Worm (Caenorhabditis elegans) whole organism, L4 larva: ENCODE data around the gene C54C6.11.

ENCODE experiments used
- D1046.2 ChIP-seq: fragments of 200-800 bp; sonication (Bioruptor generic); IDR thresholded peaks from 2 replicates; pipeline ENCODE4 v1.3.6; 2022; ENCODE audit warnings: missing genetic modification characterization, missing compliant biosample characterization
- F44E2.7 ChIP-seq: fragments of 200-800 bp; sonication (Bioruptor generic); IDR thresholded peaks from 2 replicates; pipeline ENCODE4 v2.1.2; 2022; ENCODE audit warnings: missing genetic modification characterization, missing compliant biosample characterization
- R02D3.7 ChIP-seq: fragments of 150-350 bp; sonication (generic microtip); optimal IDR thresholded peaks from 3 replicates; lab custom pipeline; 2014; ENCODE audit warnings: missing biosample characterization, missing genetic modification characterization
- T20F7.1 ChIP-seq: fragments of 200-800 bp; sonication (Bioruptor generic); optimal IDR thresholded peaks from 2 replicates; lab custom pipeline; 2018; ENCODE audit warnings: mild to moderate bottlenecking, missing genetic modification characterization, missing compliant biosample characterization
- Y5F2A.4 ChIP-seq: fragments of 200-800 bp; sonication (Bioruptor generic); optimal IDR thresholded peaks from 2 replicates; lab custom pipeline; 2018; ENCODE audit warnings: mild to moderate bottlenecking, missing genetic modification characterization, missing compliant biosample characterization
- ZK337.2 ChIP-seq: fragments of 200-800 bp; sonication (Bioruptor generic); IDR thresholded peaks from 2 replicates; pipeline ENCODE4 v1.3.6; 2022; ENCODE audit warnings: missing genetic modification reagents, missing genetic modification characterization, missing compliant biosample characterization
- attf-4 ChIP-seq: sonication (generic microtip); optimal IDR thresholded peaks from 3 replicates; lab custom pipeline; 2017; ENCODE audit warnings: missing biosample characterization, missing genetic modification characterization
- ceh-20 ChIP-seq: fragments of 200-800 bp; sonication (Bioruptor generic); IDR thresholded peaks from 2 replicates; pipeline ENCODE4 v1.3.6; 2022; ENCODE audit warnings: missing genetic modification reagents, missing genetic modification characterization, missing compliant biosample characterization
- ceh-82 ChIP-seq: sonication (generic microtip); optimal IDR thresholded peaks from 2 replicates; lab custom pipeline; 2017; ENCODE audit warnings: missing biosample characterization, missing genetic modification characterization
- ces-1 ChIP-seq: fragments of 150-350 bp; sonication (generic microtip); optimal IDR thresholded peaks from 4 replicates; lab custom pipeline; 2014; ENCODE audit warnings: missing biosample characterization, missing genetic modification reagents, missing genetic modification characterization
- cey-2 ChIP-seq: sonication (generic microtip); optimal IDR thresholded peaks from 3 replicates; lab custom pipeline; 2017; ENCODE audit warnings: missing genetic modification characterization, mild to moderate bottlenecking, missing compliant biosample characterization, antibody characterized with exemption, borderline replicate concordance; ENCODE audit not compliant: insufficient read depth
- daf-12 ChIP-seq: fragments of 150-350 bp; optimal IDR thresholded peaks from 2 replicates; lab custom pipeline; 2014; ENCODE audit warnings: missing biosample characterization, missing genetic modification reagents, missing genetic modification characterization
- daf-16 ChIP-seq, 3 experiments: sonication (generic microtip); optimal IDR thresholded peaks; 2 replicates each; lab custom pipeline; 2016 to 2017; ENCODE audit warnings: missing genetic modification characterization in 3 of 3, missing genetic modification reagents in 3 of 3, mild to moderate bottlenecking in 2 of 3, missing compliant biosample characterization in 2 of 3, missing biosample characterization in 1 of 3, moderate library complexity in 1 of 3
- daf-19 ChIP-seq: fragments of 200-800 bp; sonication (Bioruptor generic); conservative IDR thresholded peaks from 2 replicates; pipeline ENCODE4 v1.3.6; 2022; ENCODE audit warnings: missing genetic modification characterization, missing compliant biosample characterization
- dmd-6 ChIP-seq: fragments of 200-800 bp; sonication (Bioruptor generic); IDR thresholded peaks from 2 replicates; pipeline ENCODE4 v1.3.6; 2022; ENCODE audit warnings: missing genetic modification reagents, missing genetic modification characterization, missing compliant biosample characterization
- dpl-1 ChIP-seq: fragments of 150-350 bp; optimal IDR thresholded peaks from 2 replicates; lab custom pipeline; 2014; ENCODE audit warnings: missing biosample characterization, missing genetic modification reagents, missing genetic modification characterization
- egl-43 ChIP-seq: fragments of 200-800 bp; sonication (Bioruptor generic); IDR thresholded peaks from 2 replicates; pipeline ENCODE4 v1.3.6; 2022; ENCODE audit warnings: missing genetic modification reagents, missing genetic modification characterization, missing compliant biosample characterization
- fkh-10 ChIP-seq: fragments of 150-350 bp; optimal IDR thresholded peaks from 2 replicates; lab custom pipeline; 2014; ENCODE audit warnings: missing biosample characterization, missing genetic modification reagents, missing genetic modification characterization
- gei-8 ChIP-seq: fragments of 200-800 bp; sonication (Bioruptor generic); optimal IDR thresholded peaks from 2 replicates; lab custom pipeline; 2018; ENCODE audit warnings: mild to moderate bottlenecking, missing genetic modification characterization, missing compliant biosample characterization
- hif-1 ChIP-seq, 2 experiments: sonication (generic microtip); optimal IDR thresholded peaks; 2 replicates each; lab custom pipeline; 2016 to 2017; ENCODE audit warnings: missing compliant biosample characterization in 2 of 2, missing genetic modification characterization in 2 of 2, missing genetic modification reagents in 2 of 2, missing genotype in 2 of 2, mild to moderate bottlenecking in 1 of 2
- hlh-11 ChIP-seq: fragments of 200-800 bp; sonication (Bioruptor generic); optimal IDR thresholded peaks from 2 replicates; lab custom pipeline; 2018; ENCODE audit warnings: mild to moderate bottlenecking, missing genetic modification characterization, missing compliant biosample characterization
- hlh-30 ChIP-seq: sonication (generic microtip); optimal IDR thresholded peaks from 2 replicates; lab custom pipeline; 2017; ENCODE audit warnings: antibody characterized with exemption, mild to moderate bottlenecking, missing genetic modification characterization, missing compliant biosample characterization; ENCODE audit not compliant: insufficient read depth
- jun-1 ChIP-seq: fragments of 150-350 bp; optimal IDR thresholded peaks from 2 replicates; lab custom pipeline; 2014; ENCODE audit warnings: missing biosample characterization, missing genetic modification reagents, missing genetic modification characterization
- lin-13 ChIP-seq: fragments of 150-350 bp; optimal IDR thresholded peaks from 2 replicates; lab custom pipeline; 2014; ENCODE audit warnings: missing biosample characterization, missing genetic modification reagents, missing genetic modification characterization
- lin-29 ChIP-seq: fragments of 200-800 bp; sonication (Bioruptor generic); IDR thresholded peaks from 2 replicates; pipeline ENCODE4 v1.3.6; 2022; ENCODE audit warnings: missing genetic modification reagents, missing genetic modification characterization, missing compliant biosample characterization
- madf-5 ChIP-seq, 2 experiments: fragments of 200-800 bp; sonication (Bioruptor generic); IDR thresholded peaks; 2 replicates each; pipeline ENCODE4 v1.3.6; 2022; ENCODE audit warnings: missing compliant biosample characterization in 2 of 2, missing genetic modification characterization in 2 of 2
- mdl-1 ChIP-seq, 2 experiments: fragments of 150-350 bp in 1 of 2; sonication (generic microtip) in 1 of 2; optimal IDR thresholded peaks; 2 replicates each; lab custom pipeline; 2014 to 2017; ENCODE audit warnings: missing biosample characterization in 2 of 2, missing genetic modification characterization in 2 of 2
- mep-1 ChIP-seq: fragments of 150-350 bp; sonication (generic microtip); optimal IDR thresholded peaks from 3 replicates; lab custom pipeline; 2014; ENCODE audit warnings: missing biosample characterization, missing genetic modification characterization
- mes-2 ChIP-seq: sonication (generic microtip); optimal IDR thresholded peaks from 2 replicates; lab custom pipeline; 2016; ENCODE audit warnings: missing genotype, mild to moderate bottlenecking, missing genetic modification characterization, missing compliant biosample characterization; ENCODE audit not compliant: poor library complexity, severe bottlenecking
- mxl-2 ChIP-seq: fragments of 200-800 bp; sonication (Bioruptor generic); conservative IDR thresholded peaks from 2 replicates; pipeline ENCODE4 v1.3.6; 2022; ENCODE audit warnings: missing genetic modification reagents, missing genetic modification characterization, missing compliant biosample characterization
- mxl-3 ChIP-seq: fragments of 200-800 bp; sonication (Bioruptor generic); optimal IDR thresholded peaks from 2 replicates; lab custom pipeline; 2018; ENCODE audit warnings: mild to moderate bottlenecking, missing genetic modification characterization, missing compliant biosample characterization
- nhr-111 ChIP-seq: fragments of 200-800 bp; sonication (Bioruptor generic); optimal IDR thresholded peaks from 2 replicates; lab custom pipeline; 2018; ENCODE audit warnings: mild to moderate bottlenecking, missing genetic modification characterization, missing compliant biosample characterization
- nhr-25 ChIP-seq: sonication (generic microtip); optimal IDR thresholded peaks from 2 replicates; lab custom pipeline; 2017; ENCODE audit warnings: missing genetic modification characterization, mild to moderate bottlenecking, missing compliant biosample characterization, antibody characterized with exemption, moderate library complexity, borderline replicate concordance; ENCODE audit not compliant: insufficient read depth
- nhr-28 ChIP-seq: fragments of 150-350 bp; optimal IDR thresholded peaks from 2 replicates; lab custom pipeline; 2014; ENCODE audit warnings: missing biosample characterization, missing genetic modification characterization
- nhr-42 ChIP-seq: fragments of 200-800 bp; sonication (Bioruptor generic); IDR thresholded peaks from 2 replicates; pipeline ENCODE4 v1.3.6; 2022; ENCODE audit warnings: missing genetic modification characterization, missing compliant biosample characterization
- nhr-48 ChIP-seq: sonication (generic microtip); optimal IDR thresholded peaks from 2 replicates; lab custom pipeline; 2016; ENCODE audit warnings: mild to moderate bottlenecking, missing genetic modification characterization, missing compliant biosample characterization
- pha-4 ChIP-seq, 2 experiments: fragments of 150-350 bp in 1 of 2; fragments of 200-800 bp in 1 of 2; sonication (Bioruptor generic) in 1 of 2; IDR thresholded peaks in 1 of 2; optimal IDR thresholded peaks in 1 of 2; 2 replicates each; pipeline versions ENCODE4 v1.3.6 to Lab custom; 2014 to 2022; ENCODE audit warnings: missing genetic modification characterization in 2 of 2, missing genetic modification reagents in 2 of 2, missing biosample characterization in 1 of 2, missing compliant biosample characterization in 1 of 2
- saeg-2 ChIP-seq: fragments of 200-800 bp; sonication (Bioruptor generic); IDR thresholded peaks from 2 replicates; pipeline ENCODE4 v1.3.6; 2022; ENCODE audit warnings: missing genetic modification reagents, missing genetic modification characterization, missing compliant biosample characterization
- sdz-12 ChIP-seq: fragments of 200-800 bp; sonication (Bioruptor generic); optimal IDR thresholded peaks from 2 replicates; lab custom pipeline; 2018; ENCODE audit warnings: mild to moderate bottlenecking, missing genetic modification characterization, missing compliant biosample characterization
- spr-1 ChIP-seq: sonication (generic microtip); optimal IDR thresholded peaks from 2 replicates; lab custom pipeline; 2016; ENCODE audit warnings: mild to moderate bottlenecking, missing genetic modification characterization, missing compliant biosample characterization
- unc-130 ChIP-seq: sonication (generic microtip); optimal IDR thresholded peaks from 2 replicates; lab custom pipeline; 2016; ENCODE audit warnings: missing genetic modification reagents, missing genetic modification characterization, missing compliant biosample characterization
- unc-62 ChIP-seq, 3 experiments: fragments of 150-350 bp in 1 of 3; sonication (generic microtip); optimal IDR thresholded peaks in 2 of 3; peaks in 1 of 3; 1 replicate in 1 of 3; 2 replicates in 2 of 3; lab custom pipeline; 2014 to 2017; ENCODE audit warnings: missing biosample characterization in 3 of 3, missing genetic modification characterization in 3 of 3, missing genetic modification reagents in 3 of 3, missing genotype in 1 of 3
- zfp-3 ChIP-seq: fragments of 200-800 bp; sonication (Bioruptor generic); conservative IDR thresholded peaks from 2 replicates; pipeline ENCODE4 v1.3.6; 2022; ENCODE audit warnings: missing genetic modification reagents, missing genetic modification characterization, missing compliant biosample characterization

The C54C6.11 gene

ce11 chrIII:3548017-3548416, at the start of gene C54C6.11:
TSS of gene C54C6.11 (plus strand) at chrIII:3548317.
- TF ChIP-seq nhr-25 (tag; lab: Kevin White, UChicago), result no peak
- TF ChIP-seq unc-62 (GFP tag; optimal IDR thresholded peaks at IDR 0.05 in 1 of 2; lab: Kevin White, UChicago), result peak in 1 of 2 experiments; percentile 51
- TF ChIP-seq unc-62 (tag; optimal IDR thresholded peaks at IDR 0.05; lab: Kevin White, UChicago), result no peak

- TF ChIP-seq mep-1 (tag; lab: Kevin White, UChicago) (no peak), nhr-111 (no peak), R02D3.7 (no peak), daf-19 (GFP tag; lab: Robert Waterston, UW) (no peak), pha-4 (GFP tag; IDR thresholded peaks at IDR 0.05; lab: Robert Waterston, UW) (no peak), pha-4 (tag; optimal IDR thresholded peaks at IDR 0.05; lab: Kevin White, UChicago) (no peak), mxl-2 (GFP tag; lab: Robert Waterston, UW) (no peak), hif-1 (tag; optimal IDR thresholded peaks at IDR 0.05; lab: Kevin White, UChicago) (no peak), daf-12 (tag; lab: Kevin White, UChicago) (no peak), daf-16 (GFP tag; optimal IDR thresholded peaks at IDR 0.05; lab: Kevin White, UChicago) (no peak), daf-16 (tag; optimal IDR thresholded peaks at IDR 0.05; lab: Kevin White, UChicago) (no peak)
These were observed 49.2 kb upstream of the C54C6.11 start, which contains the start of gene M01F1.9 for ce11 chrIII:3498957-3499356. TSS of gene M01F1.9 (minus strand) at chrIII:3499057.

- TF ChIP-seq jun-1 (no peak), daf-16 (GFP tag; optimal IDR thresholded peaks at IDR 0.05; lab: Kevin White, UChicago) (no peak), daf-16 (tag; optimal IDR thresholded peaks at IDR 0.05; lab: Kevin White, UChicago) (no peak), ZK337.2 (GFP tag; lab: Robert Waterston, UW) (peak; percentile 22; the same call in 1 of the 2 replicates), nhr-48 (tag; lab: Kevin White, UChicago) (no peak), lin-29 (GFP tag; lab: Robert Waterston, UW) (no peak), Y5F2A.4 (GFP tag; lab: Kevin White, UChicago) (no peak), saeg-2 (no peak), dpl-1 (GFP tag; lab: Kevin White, UChicago) (no peak), attf-4 (no peak), mep-1 (tag; lab: Kevin White, UChicago) (no peak), nhr-25 (tag; lab: Kevin White, UChicago) (no peak), mxl-3 (GFP tag; lab: Kevin White, UChicago) (no peak), nhr-42 (no peak), F44E2.7 (GFP tag; lab: Robert Waterston, UW) (no peak), hlh-30 (tag; lab: Kevin White, UChicago) (no peak), nhr-28 (tag; lab: Kevin White, UChicago) (no peak), madf-5 (GFP tag; IDR thresholded peaks at IDR 0.05; lab: Robert Waterston, UW) (no peak), fkh-10 (no peak), D1046.2 (0 out of 2 replicates have a peak, but pooled peaks have one; percentile 22), egl-43 (GFP tag; lab: Robert Waterston, UW) (0 out of 2 replicates have a peak, but pooled peaks have one; percentile 32), cey-2 (tag; lab: Kevin White, UChicago) (no peak), dmd-6 (GFP tag; lab: Robert Waterston, UW) (peak; percentile 37; the same call in 1 of the 2 replicates), sdz-12 (GFP tag; lab: Kevin White, UChicago) (no peak), mes-2 (tag; lab: Kevin White, UChicago) (peak; percentile 89), lin-13 (GFP tag; lab: Kevin White, UChicago) (no peak), ces-1 (GFP tag; lab: Kevin White, UChicago) (no peak), daf-12 (tag; lab: Kevin White, UChicago) (no peak), gei-8 (GFP tag; lab: Kevin White, UChicago) (no peak), hlh-11 (tag; lab: Kevin White, UChicago) (no peak), ceh-82 (tag; lab: Kevin White, UChicago) (no peak), mdl-1 (tag; optimal IDR thresholded peaks at IDR 0.05; lab: Kevin White, UChicago) (no peak), T20F7.1 (peak; percentile 42), unc-130 (peak; percentile 61), ceh-20 (GFP tag; lab: Robert Waterston, UW) (peak; percentile 78), spr-1 (tag; lab: Kevin White, UChicago) (no peak), zfp-3 (GFP tag; lab: Robert Waterston, UW) (no peak)
These were observed 48.3 kb upstream of the C54C6.11 start for ce11 chrIII:3499850-3500249.
